Fruit fly (Drosophila melanogaster): ENCODE data around the gene Archease.

Gene Archease

DNA sequence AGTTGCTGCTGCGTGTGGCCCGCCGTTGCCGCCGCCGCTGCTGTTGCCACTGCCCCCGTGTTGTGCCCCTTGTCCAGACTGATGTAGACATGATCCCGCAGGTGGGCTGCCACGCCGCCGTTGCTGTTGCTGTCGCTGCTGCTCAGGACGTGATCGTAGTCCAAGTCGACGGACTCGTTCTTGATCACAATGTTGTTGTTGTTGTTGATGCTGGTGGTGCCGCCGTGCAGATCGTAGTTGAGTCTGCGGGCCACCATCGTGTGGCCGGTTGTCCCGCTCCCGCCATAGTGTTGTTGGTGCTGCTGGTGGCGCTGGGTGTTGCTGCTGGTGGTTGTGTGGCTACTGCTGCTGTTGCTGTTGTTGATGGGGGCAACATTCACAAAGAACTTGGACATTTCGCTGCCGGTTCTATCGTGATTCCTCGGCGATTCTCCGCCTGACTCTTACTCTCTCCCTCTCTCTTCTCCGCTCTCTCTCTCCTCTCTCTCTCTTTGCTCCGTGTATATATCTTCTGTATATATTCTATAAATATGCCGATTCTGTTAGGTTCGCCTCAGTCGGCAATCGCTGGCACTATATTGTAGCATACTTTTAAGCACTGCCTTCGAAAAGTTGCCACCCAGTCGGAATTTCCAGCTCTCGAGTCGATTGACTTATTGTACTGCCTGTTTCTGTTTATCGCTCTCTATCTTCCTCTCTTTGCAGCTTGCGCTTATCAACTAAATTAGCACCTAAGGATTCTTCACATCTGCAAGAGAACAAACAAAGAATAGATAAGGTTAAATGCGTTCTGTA is 36.5 kb downstream of the Archease start (continued):
- TF ChIP-seq CG14710 (tag; optimal IDR thresholded peaks at IDR 0.05) (peak; percentile 15), MESR4 (GFP tag; optimal IDR thresholded peaks at IDR 0.05) (peak; percentile 3), cato (GFP tag; optimal IDR thresholded peaks at IDR 0.05; ENCODE audit: borderline replicate concordance) (no peak), CG6689 (GFP tag; IDR thresholded peaks at IDR 0.05) (no peak), HLH4C (GFP tag; IDR thresholded peaks at IDR 0.05; ENCODE audit: partially characterized antibody) (no peak), crp (GFP tag; optimal IDR thresholded peaks at IDR 0.05) (no peak), CG8388 (GFP tag; optimal IDR thresholded peaks at IDR 0.05) (peak; percentile 72), Dref (GFP tag; IDR thresholded peaks at IDR 0.05) (no peak), CG9727 (GFP tag; optimal IDR thresholded peaks at IDR 0.05) (no peak), CG2116 (GFP tag; optimal IDR thresholded peaks at IDR 0.05) (no peak), salm (tag; optimal IDR thresholded peaks at IDR 0.05) (no peak), CG17829 (tag; optimal IDR thresholded peaks at IDR 0.05) (peak; percentile 43), cwo (GFP tag; optimal IDR thresholded peaks at IDR 0.05) (no peak), danr (GFP tag; IDR thresholded peaks at IDR 0.05) (no peak), CG4617 (GFP tag; optimal IDR thresholded peaks at IDR 0.05; ENCODE audit: borderline replicate concordance) (peak; percentile 1), Bdp1 (GFP tag; optimal IDR thresholded peaks at IDR 0.05) (no peak), Usf (GFP tag; optimal IDR thresholded peaks at IDR 0.05) (no peak), CG10543 (GFP tag; optimal IDR thresholded peaks at IDR 0.05) (peak; percentile 42), CG8089 (GFP tag; optimal IDR thresholded peaks at IDR 0.05) (no peak), mam (GFP tag; optimal IDR thresholded peaks at IDR 0.05) (peak; percentile 18), Aef1 (GFP tag; IDR thresholded peaks at IDR 0.05) (no peak), Sin3A (optimal IDR thresholded peaks at IDR 0.05) (no peak), GATAe (GFP tag; conservative IDR thresholded peaks at IDR 0.05) (no peak), kah (GFP tag; optimal IDR thresholded peaks at IDR 0.05) (peak; percentile 19), ftz-f1 (GFP tag; optimal IDR thresholded peaks at IDR 0.05) (no peak), p53 (GFP tag; optimal IDR thresholded peaks at IDR 0.05) (no peak), CG11456 (GFP tag; IDR thresholded peaks at IDR 0.05) (no peak), otp (GFP tag; IDR thresholded peaks at IDR 0.05) (no peak), Opbp (GFP tag; IDR thresholded peaks at IDR 0.05; ENCODE audit: partially characterized antibody) (no peak), Hey (tag; optimal IDR thresholded peaks at IDR 0.05) (no peak), CG30403 (GFP tag; optimal IDR thresholded peaks at IDR 0.05) (no peak), Ets65A (GFP tag) (no peak), fd102C (GFP tag; optimal IDR thresholded peaks at IDR 0.05) (no peak), insv (GFP tag; optimal IDR thresholded peaks at IDR 0.05) (peak in 1 of 2 experiments; percentile 9), CG12071 (GFP tag; optimal IDR thresholded peaks at IDR 0.05) (no peak), Deaf1 (tag; optimal IDR thresholded peaks at IDR 0.05) (peak; percentile 56), CG32532 (GFP tag; IDR thresholded peaks at IDR 0.05) (peak; percentile 38; the same call in 1 of the 2 replicates), Atf3 (GFP tag; optimal IDR thresholded peaks at IDR 0.05) (no peak), Oaz (GFP tag; IDR thresholded peaks at IDR 0.05) (no peak), Dp (GFP tag; optimal IDR thresholded peaks at IDR 0.05) (peak; percentile 4), CG15696 (tag; optimal IDR thresholded peaks at IDR 0.05) (no peak), Sox102F (GFP tag; optimal IDR thresholded peaks at IDR 0.05) (no peak), CG18011 (GFP tag; optimal IDR thresholded peaks at IDR 0.05) (no peak), Sox100B (GFP tag; optimal IDR thresholded peaks at IDR 0.05) (no peak), phol (tag; optimal IDR thresholded peaks at IDR 0.05) (no peak), CG5953 (GFP tag; IDR thresholded peaks at IDR 0.05) (no peak), lov (optimal IDR thresholded peaks at IDR 0.05) (no peak), lov (GFP tag; IDR thresholded peaks at IDR 0.05) (no peak), CG30020 (tag; optimal IDR thresholded peaks at IDR 0.05) (no peak), CG34224 (GFP tag; IDR thresholded peaks at IDR 0.05; ENCODE audit: partially characterized antibody) (peak; percentile 47; the same call in 1 of the 3 replicates)
